Worm (Caenorhabditis elegans): ENCODE measurements around the gene srx-17.

DNA sequence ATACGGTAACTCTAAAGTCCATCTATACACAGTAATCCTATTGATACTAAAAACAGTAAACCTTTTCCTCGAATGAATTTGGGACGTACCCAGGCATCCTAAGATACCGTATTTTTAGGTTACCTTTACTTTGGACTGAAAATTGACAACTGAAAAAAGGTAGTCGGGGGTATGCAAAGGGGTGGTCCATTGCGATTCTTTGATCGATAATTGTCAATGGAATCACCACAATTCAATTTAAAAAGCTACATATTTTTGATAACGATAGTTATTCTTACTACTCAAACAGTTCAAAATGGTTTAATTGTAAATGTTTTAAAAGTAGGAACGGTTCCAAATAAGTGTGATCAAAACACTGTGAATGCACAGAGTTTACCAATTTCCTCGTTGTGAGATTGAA lies 7.1 kb upstream of the srx-17 start, which contains the start of gene srx-129:
- no peak for TF ChIP-seq zip-8 (tag; optimal IDR thresholded peaks at IDR 0.05)
- TF ChIP-seq blmp-1 (tag; optimal IDR thresholded peaks at IDR 0.05): no peak
- TF ChIP-seq mep-1 (tag; optimal IDR thresholded peaks at IDR 0.05): no peak
- TF ChIP-seq mab-5 (tag; optimal IDR thresholded peaks at IDR 0.05): no peak
- TF ChIP-seq pha-4 (tag; optimal IDR thresholded peaks at IDR 0.05): no peak
- TF ChIP-seq sptf-1 (tag; optimal IDR thresholded peaks at IDR 0.05): no peak
- no peak for TF ChIP-seq hlh-1 (tag; optimal IDR thresholded peaks at IDR 0.05)
- TF ChIP-seq unc-120 (tag; optimal IDR thresholded peaks at IDR 0.05; ENCODE audit: poor library complexity, severe bottlenecking): no peak
